Worm (Caenorhabditis elegans): Measurements from ENCODE around the gene srr-1.
A peak's percentile ranks its signal among the peaks of the same experiment; 100 is the strongest.

The srr-1 gene

DNA sequence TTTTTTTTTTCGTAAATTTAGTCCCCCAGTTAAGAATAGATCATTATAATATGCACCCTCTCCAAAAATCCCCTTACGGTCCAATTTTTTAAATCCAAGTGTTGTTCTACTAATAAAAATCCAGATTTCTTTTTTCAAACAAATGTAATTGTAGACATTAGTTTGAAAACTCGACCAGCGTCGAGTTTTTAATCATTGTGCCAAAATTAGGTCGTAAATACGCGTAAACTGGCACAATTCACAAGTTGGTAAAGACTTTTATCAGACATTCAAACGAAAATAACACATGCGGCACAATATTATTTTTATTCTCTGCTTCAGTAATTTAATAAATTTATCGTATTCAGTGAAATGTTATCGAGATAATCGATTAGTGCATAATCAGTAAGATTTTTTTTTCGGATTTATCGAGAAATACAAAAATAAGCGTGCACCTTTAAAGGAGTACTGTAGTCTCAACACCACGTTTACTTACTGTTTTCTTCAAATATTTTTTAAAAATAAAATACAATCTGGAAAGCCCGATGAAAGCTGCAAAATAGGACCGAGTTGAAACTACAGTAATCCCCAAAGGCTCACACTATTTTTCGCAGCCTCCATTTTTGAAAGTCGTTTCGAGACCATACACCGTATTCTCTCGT lies 36.7 kb upstream of the srr-1 start, which contains the start of gene C34B4.4:
Gene C34B4.4, plus strand, starts transcription at position 276 of the 641 bp plus-strand sequence.
- TF ChIP-seq unc-30 (tag; optimal IDR thresholded peaks at IDR 0.05) (no peak), nhr-85 (tag) (peak; percentile 49), nhr-12 (tag; optimal IDR thresholded peaks at IDR 0.05) (no peak), pax-3 (tag; optimal IDR thresholded peaks at IDR 0.05) (peak; percentile 18), lin-14 (GFP tag; optimal IDR thresholded peaks at IDR 0.05) (peak; percentile 8), swsn-7 (tag; optimal IDR thresholded peaks at IDR 0.05) (no peak), elt-2 (tag; optimal IDR thresholded peaks at IDR 0.05) (peak; percentile 9), snu-23 (GFP tag; optimal IDR thresholded peaks at IDR 0.05) (peak; percentile 0), efl-1 (optimal IDR thresholded peaks at IDR 0.05) (no peak), efl-1 (GFP tag; optimal IDR thresholded peaks at IDR 0.05 in 1 of 2) (peak in 1 of 2 experiments; percentile 16), nhr-71 (tag; optimal IDR thresholded peaks at IDR 0.05) (peak; percentile 32), nhr-90 (tag; optimal IDR thresholded peaks at IDR 0.05; ENCODE audit: poor library complexity) (peak; percentile 29), nhr-19 (GFP tag; conservative IDR thresholded peaks at IDR 0.05) (peak; percentile 19; the same call in 1 of the 2 replicates), mab-9 (GFP tag; IDR thresholded peaks at IDR 0.05) (0 out of 2 replicates have a peak, but pooled peaks have one; percentile 33), lin-35 (GFP tag; optimal IDR thresholded peaks at IDR 0.05) (no peak), aly-2 (tag; optimal IDR thresholded peaks at IDR 0.05) (peak; percentile 54)

DNA sequence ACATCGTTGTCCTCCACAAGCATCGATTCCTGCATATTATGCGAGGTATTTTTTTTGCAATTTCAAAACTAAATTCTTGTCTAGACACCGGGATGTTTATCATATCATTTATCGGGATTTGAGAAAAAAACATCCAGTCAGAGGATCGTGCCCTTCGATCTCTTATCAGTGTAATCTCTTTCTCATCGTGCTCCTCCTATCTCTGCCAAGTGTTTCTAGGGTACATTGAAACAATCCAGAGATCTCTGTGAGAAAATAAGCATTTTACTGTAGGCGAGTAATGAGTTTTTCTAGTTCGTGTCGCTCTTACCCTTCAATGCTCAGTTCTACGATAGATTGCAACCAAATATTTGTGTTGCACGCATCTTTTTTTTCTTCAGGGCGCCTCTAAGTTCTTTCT lies 35.0 kb upstream of the srr-1 start:
- TF ChIP-seq lsy-2 (tag; optimal IDR thresholded peaks at IDR 0.05) (no peak), dsc-1 (tag; optimal IDR thresholded peaks at IDR 0.05) (peak; percentile 1), nhr-85 (tag) (peak; percentile 64), fkh-4 (tag; optimal IDR thresholded peaks at IDR 0.05; ENCODE audit: borderline replicate concordance) (no peak), egl-27 (tag; optimal IDR thresholded peaks at IDR 0.05) (no peak), zip-4 (GFP tag; optimal IDR thresholded peaks at IDR 0.05) (no peak), xbp-1 (tag; optimal IDR thresholded peaks at IDR 0.05) (no peak), mab-9 (GFP tag; IDR thresholded peaks at IDR 0.05) (no peak), mep-1 (tag; optimal IDR thresholded peaks at IDR 0.05) (no peak), lin-14 (GFP tag; optimal IDR thresholded peaks at IDR 0.05) (no peak), snu-23 (GFP tag; optimal IDR thresholded peaks at IDR 0.05) (peak; percentile 7), nhr-47 (tag; optimal IDR thresholded peaks at IDR 0.05) (no peak), elt-2 (tag; optimal IDR thresholded peaks at IDR 0.05) (no peak), nhr-19 (GFP tag; conservative IDR thresholded peaks at IDR 0.05) (no peak), Y116A8C.19 (tag; optimal IDR thresholded peaks at IDR 0.05; ENCODE audit: borderline replicate concordance) (no peak), lin-35 (GFP tag; optimal IDR thresholded peaks at IDR 0.05) (no peak), ceh-90 (tag; optimal IDR thresholded peaks at IDR 0.05) (no peak), mdl-1 (tag; optimal IDR thresholded peaks at IDR 0.05) (no peak), lir-3 (tag; optimal IDR thresholded peaks at IDR 0.05; ENCODE audit: poor library complexity) (no peak)

DNA sequence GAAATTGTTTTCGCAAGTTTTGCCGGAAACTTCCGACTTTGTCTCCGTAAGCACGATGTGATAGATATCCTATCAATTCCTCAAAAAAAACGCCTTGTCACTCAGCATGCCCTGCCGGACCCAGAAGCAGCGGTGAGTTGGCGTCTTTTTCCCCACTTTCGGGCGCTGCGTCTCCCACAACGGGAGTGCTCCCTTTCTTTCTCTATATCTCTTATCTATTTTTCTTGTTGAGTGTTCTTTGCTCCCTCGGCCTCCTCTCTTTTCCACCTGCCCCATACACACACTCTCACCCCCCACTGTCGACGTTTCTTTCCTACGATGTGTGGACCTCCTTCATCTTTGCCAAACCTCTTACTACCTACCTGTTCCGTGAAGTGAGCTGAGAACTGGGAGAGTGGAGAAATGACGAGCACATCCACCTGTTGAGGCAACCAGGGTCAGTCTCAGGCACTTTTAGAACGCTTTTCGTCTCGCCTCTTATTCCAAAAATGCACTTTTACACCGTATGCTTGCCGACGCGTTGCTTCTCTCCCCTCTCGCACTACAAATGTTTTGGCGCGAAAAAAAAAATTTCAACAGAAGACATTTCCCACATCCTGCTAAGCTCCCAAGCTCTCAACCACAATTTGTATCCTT lies 32.5 kb upstream of the srr-1 start:
- TF ChIP-seq snu-23 (GFP tag; optimal IDR thresholded peaks at IDR 0.05): peak; percentile 85
- TF ChIP-seq rnt-1 (tag; optimal IDR thresholded peaks at IDR 0.05): peak; percentile 88
- no peak for TF ChIP-seq F16B12.6 (tag; optimal IDR thresholded peaks at IDR 0.05)
- TF ChIP-seq xbp-1 (tag; optimal IDR thresholded peaks at IDR 0.05): peak; percentile 61
- TF ChIP-seq swsn-7 (tag; optimal IDR thresholded peaks at IDR 0.05): peak; percentile 78
- TF ChIP-seq tbx-2 (tag; optimal IDR thresholded peaks at IDR 0.05): peak; percentile 70
- TF ChIP-seq unc-30 (tag; optimal IDR thresholded peaks at IDR 0.05): no peak
- TF ChIP-seq fkh-10 (GFP tag; optimal IDR thresholded peaks at IDR 0.05): no peak
- TF ChIP-seq egl-13 (tag; optimal IDR thresholded peaks at IDR 0.05): peak; percentile 58
- TF ChIP-seq lin-13 (GFP tag; optimal IDR thresholded peaks at IDR 0.05): peak; percentile 65
- TF ChIP-seq mep-1 (tag; optimal IDR thresholded peaks at IDR 0.05): peak; percentile 50
- TF ChIP-seq sup-37 (GFP tag; optimal IDR thresholded peaks at IDR 0.05): peak; percentile 61
- peak; percentile 43 to 48 for TF ChIP-seq egl-27 (tag; optimal IDR thresholded peaks at IDR 0.05)
- TF ChIP-seq ceh-88 (GFP tag; IDR thresholded peaks at IDR 0.05): 0 out of 2 replicates have a peak, but pooled peaks have one; percentile 29
- TF ChIP-seq pag-3 (tag; optimal IDR thresholded peaks at IDR 0.05; ENCODE audit: borderline replicate concordance, insufficient read depth): peak; percentile 65
- TF ChIP-seq ets-5 (GFP tag; IDR thresholded peaks at IDR 0.05): no peak
- peak; percentile 44 to 52 for TF ChIP-seq efl-1 (optimal IDR thresholded peaks at IDR 0.05)
- peak; percentile 29 to 92 for TF ChIP-seq efl-1 (GFP tag; optimal IDR thresholded peaks at IDR 0.05 in 1 of 2)
- peak; percentile 85 for TF ChIP-seq nhr-85 (tag)
- TF ChIP-seq aha-1 (tag; optimal IDR thresholded peaks at IDR 0.05): no peak
- peak; percentile 6 for TF ChIP-seq fos-1 (tag; optimal IDR thresholded peaks at IDR 0.05)
- no peak for TF ChIP-seq blmp-1 (tag; optimal IDR thresholded peaks at IDR 0.05)
- TF ChIP-seq zag-1 (tag; optimal IDR thresholded peaks at IDR 0.05): no peak
- TF ChIP-seq ztf-11 (tag; optimal IDR thresholded peaks at IDR 0.05): peak in 1 of 2 experiments; percentile 46
- TF ChIP-seq irx-1 (tag; optimal IDR thresholded peaks at IDR 0.05): peak; percentile 40
- peak; percentile 16 for TF ChIP-seq lin-15B (tag; optimal IDR thresholded peaks at IDR 0.05)
- TF ChIP-seq lsy-2 (tag; optimal IDR thresholded peaks at IDR 0.05): peak; percentile 66 to 68
